Worm (Caenorhabditis elegans): ENCODE results near the gene T28C6.11.

The T28C6.11 gene

ce11 chrIV:8865343-8865742 lies 25.3 kb upstream of the T28C6.11 start, which contains the start of gene C09G9.1:
Gene C09G9.1, minus strand, starts transcription at chrIV:8865485.
- TF ChIP-seq pha-4 (tag; optimal IDR thresholded peaks at IDR 0.05) (peak; percentile 44), elt-2 (tag; optimal IDR thresholded peaks at IDR 0.05) (peak; percentile 67), daf-12 (tag; optimal IDR thresholded peaks at IDR 0.05) (no peak)

- TF ChIP-seq nhr-67 (tag; optimal IDR thresholded peaks at IDR 0.05) (no peak), nhr-23 (tag; optimal IDR thresholded peaks at IDR 0.05) (peak; percentile 13)
Observed at ce11 chrIV:8864672-8865071, 24.6 kb upstream of the T28C6.11 start.

- TF ChIP-seq nhr-77 (tag; optimal IDR thresholded peaks at IDR 0.05) (no peak), mdl-1 (tag; optimal IDR thresholded peaks at IDR 0.05) (no peak), eor-1 (tag; optimal IDR thresholded peaks at IDR 0.05) (no peak), nhr-28 (tag; optimal IDR thresholded peaks at IDR 0.05) (no peak), jun-1 (tag; optimal IDR thresholded peaks at IDR 0.05) (no peak), nhr-237 (tag; optimal IDR thresholded peaks at IDR 0.05) (no peak)
Observed at ce11 chrIV:8855963-8856362, 15.9 kb upstream of the T28C6.11 start, which contains the start of gene T11B7.5. Gene T11B7.5, minus strand, starts transcription at chrIV:8856063.

- TF ChIP-seq nhr-67 (tag; optimal IDR thresholded peaks at IDR 0.05), result no peak
Observed at ce11 chrIV:8853301-8853700, 13.2 kb upstream of the T28C6.11 start.

- TF ChIP-seq ZK546.5 (tag; optimal IDR thresholded peaks at IDR 0.05) (no peak), nhr-43 (tag; optimal IDR thresholded peaks at IDR 0.05; ENCODE audit: poor library complexity, severe bottlenecking) (no peak), pha-4 (tag; optimal IDR thresholded peaks at IDR 0.05) (no peak), nhr-67 (tag; optimal IDR thresholded peaks at IDR 0.05) (no peak), mml-1 (tag; optimal IDR thresholded peaks at IDR 0.05) (no peak), nhr-76 (tag; optimal IDR thresholded peaks at IDR 0.05) (no peak), fkh-10 (GFP tag; optimal IDR thresholded peaks at IDR 0.05) (no peak), nhr-28 (tag; optimal IDR thresholded peaks at IDR 0.05) (no peak), ceh-28 (tag; optimal IDR thresholded peaks at IDR 0.05) (no peak), fos-1 (tag; optimal IDR thresholded peaks at IDR 0.05) (no peak), nhr-77 (tag; optimal IDR thresholded peaks at IDR 0.05) (no peak), elt-2 (tag; optimal IDR thresholded peaks at IDR 0.05) (no peak), nhr-25 (tag; optimal IDR thresholded peaks at IDR 0.05) (no peak), tbx-2 (tag; optimal IDR thresholded peaks at IDR 0.05) (no peak), ceh-82 (tag; optimal IDR thresholded peaks at IDR 0.05) (no peak), unc-62 (GFP tag; optimal IDR thresholded peaks at IDR 0.05) (no peak), ztf-11 (tag; optimal IDR thresholded peaks at IDR 0.05) (no peak), zag-1 (tag; optimal IDR thresholded peaks at IDR 0.05) (no peak)
Observed at ce11 chrIV:8852194-8852593, 12.1 kb upstream of the T28C6.11 start, which contains the start of gene alp-1. Gene alp-1, plus strand, starts transcription at chrIV:8852494.

ce11 chrIV:8850807-8851206 lies 10.7 kb upstream of the T28C6.11 start:
- TF ChIP-seq egl-5 (tag; optimal IDR thresholded peaks at IDR 0.05), result no peak
- no peak for TF ChIP-seq nhr-23 (tag; optimal IDR thresholded peaks at IDR 0.05)
- TF ChIP-seq nhr-237 (tag; optimal IDR thresholded peaks at IDR 0.05), result no peak
- TF ChIP-seq ceh-82 (tag; optimal IDR thresholded peaks at IDR 0.05), result no peak
- TF ChIP-seq zag-1 (tag; optimal IDR thresholded peaks at IDR 0.05), result no peak
- no peak for TF ChIP-seq egl-27 (tag; optimal IDR thresholded peaks at IDR 0.05)
- TF ChIP-seq fkh-10 (GFP tag; optimal IDR thresholded peaks at IDR 0.05), result no peak
- no peak for TF ChIP-seq unc-62 (GFP tag; optimal IDR thresholded peaks at IDR 0.05)
- no peak for TF ChIP-seq elt-1 (tag; optimal IDR thresholded peaks at IDR 0.05)
- TF ChIP-seq nhr-76 (tag; optimal IDR thresholded peaks at IDR 0.05), result no peak

- TF ChIP-seq snpc-4 (tag; optimal IDR thresholded peaks at IDR 0.05), result no peak
- no peak for TF ChIP-seq lin-39 (tag; optimal IDR thresholded peaks at IDR 0.05)
- no peak for TF ChIP-seq nhr-25 (tag; optimal IDR thresholded peaks at IDR 0.05)
Observed at ce11 chrIV:8848983-8849382, 8.9 kb upstream of the T28C6.11 start.

- no peak for TF ChIP-seq mdl-1 (tag; optimal IDR thresholded peaks at IDR 0.05)
Observed at ce11 chrIV:8847918-8848317, 7.9 kb upstream of the T28C6.11 start, which contains the start of gene col-118. Gene col-118, plus strand, starts transcription at chrIV:8848218.

Data from whole organism, L3 larva.